Worm (Caenorhabditis elegans) whole organism, L4 larva: Measurements from ENCODE around the gene knl-3.

ENCODE experiments used
- ZK546.5 ChIP-seq, 2 experiments: sonication (generic microtip); optimal IDR thresholded peaks; 2 replicates each; lab custom pipeline; 2017; ENCODE audit warnings: missing biosample characterization in 2 of 2, missing genetic modification characterization in 2 of 2
- ama-1 ChIP-seq: fragments of 150-350 bp; optimal IDR thresholded peaks from 2 replicates; lab custom pipeline; 2014; ENCODE audit warnings: inconsistent platforms, mixed read lengths
- ceh-82 ChIP-seq: sonication (generic microtip); optimal IDR thresholded peaks from 2 replicates; lab custom pipeline; 2017; ENCODE audit warnings: missing biosample characterization, missing genetic modification characterization
- egl-43 ChIP-seq: fragments of 200-800 bp; sonication (Bioruptor generic); IDR thresholded peaks from 2 replicates; pipeline ENCODE4 v1.3.6; 2022; ENCODE audit warnings: missing genetic modification reagents, missing genetic modification characterization, missing compliant biosample characterization
- lin-39 ChIP-seq: fragments of 150-350 bp; optimal IDR thresholded peaks from 2 replicates; lab custom pipeline; 2014; ENCODE audit warnings: missing biosample characterization, missing genetic modification reagents, missing genetic modification characterization
- nhr-10 ChIP-seq: fragments of 150-350 bp; optimal IDR thresholded peaks from 2 replicates; lab custom pipeline; 2014; ENCODE audit warnings: missing biosample characterization, missing genetic modification characterization
- nhr-11 ChIP-seq: fragments of 150-350 bp; optimal IDR thresholded peaks from 2 replicates; lab custom pipeline; 2014; ENCODE audit warnings: missing biosample characterization, missing genetic modification characterization
- nhr-237 ChIP-seq: sonication (generic microtip); optimal IDR thresholded peaks from 2 replicates; lab custom pipeline; 2017; ENCODE audit warnings: missing biosample characterization, missing genetic modification characterization
- ztf-11 ChIP-seq: fragments of 150-350 bp; optimal IDR thresholded peaks from 2 replicates; lab custom pipeline; 2014; ENCODE audit warnings: missing biosample characterization, missing genetic modification characterization

DNA sequence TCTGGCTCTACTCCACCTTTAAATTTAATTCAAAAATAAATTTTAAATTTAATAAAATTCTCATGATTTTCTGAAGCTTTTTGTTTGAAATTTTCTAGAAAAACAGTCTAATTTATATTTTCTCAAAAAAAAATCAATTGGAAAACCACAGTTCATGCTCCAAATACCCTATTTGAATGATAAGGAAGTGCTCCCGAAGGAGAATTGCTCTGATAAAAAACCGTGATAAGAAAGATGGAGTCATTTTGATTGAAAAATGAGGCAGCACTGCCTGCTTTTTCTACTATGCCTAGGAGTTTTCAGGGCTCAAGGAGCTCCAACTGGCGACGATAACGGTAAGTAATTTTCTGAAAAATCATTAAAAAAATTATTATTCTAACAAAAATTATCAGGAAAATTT is 23.0 kb upstream of the knl-3 start, which contains the start of gene T10B5.7:
- no peak for TF ChIP-seq ama-1 (lab: Kevin White, UChicago)
- TF ChIP-seq lin-39: no peak
- TF ChIP-seq egl-43 (GFP tag; lab: Robert Waterston, UW): no peak
- TF ChIP-seq ztf-11 (tag; lab: Kevin White, UChicago): no peak
- TF ChIP-seq ZK546.5 (tag; optimal IDR thresholded peaks at IDR 0.05; lab: Kevin White, UChicago): no peak
- no peak for TF ChIP-seq nhr-10 (tag; lab: Kevin White, UChicago)
- TF ChIP-seq nhr-237 (tag; lab: Kevin White, UChicago): no peak
- no peak for TF ChIP-seq ceh-82
- no peak for TF ChIP-seq nhr-11 (tag; lab: Kevin White, UChicago)
